Worm (Caenorhabditis elegans) whole organism, L4/young adult: ENCODE data around the gene pigq-1.

Experiments used
- W03F9.2 ChIP-seq: fragments of 150-350 bp; optimal IDR thresholded peaks from 2 replicates; lab custom pipeline; 2014; ENCODE audit warnings: missing biosample characterization, missing genetic modification characterization
- dao-5 ChIP-seq: sonication (generic microtip); optimal IDR thresholded peaks from 2 replicates; lab custom pipeline; 2016; ENCODE audit warnings: missing genotype, missing genetic modification characterization, moderate library complexity, missing compliant biosample characterization
- him-1 ChIP-seq: sonication (generic microtip); optimal IDR thresholded peaks from 2 replicates; lab custom pipeline; 2016; ENCODE audit warnings: missing genotype, missing genetic modification reagents, missing genetic modification characterization, missing compliant biosample characterization

ce11 chrIV:11146492-11146891 lies 555 bp downstream of the pigq-1 start:
- no peak for TF ChIP-seq him-1 (tag; lab: Kevin White, UChicago)
- no peak for TF ChIP-seq dao-5 (tag; lab: Kevin White, UChicago)
- TF ChIP-seq W03F9.2: no peak
